Fruit fly (Drosophila melanogaster): ENCODE measurements around the gene CG3156.

The CG3156 gene

dm6 chrX:493445-494190, 5.9 kb downstream of the CG3156 start, which contains the start of gene CG17896 (continued):
- TF ChIP-seq CG3281 (GFP tag; optimal IDR thresholded peaks at IDR 0.05) (peak; percentile 98), CG30020 (tag; optimal IDR thresholded peaks at IDR 0.05) (peak; percentile 55), CG32532 (GFP tag; IDR thresholded peaks at IDR 0.05) (peak; percentile 100), sc (optimal IDR thresholded peaks at IDR 0.05) (no peak), sc (GFP tag; optimal IDR thresholded peaks at IDR 0.05) (peak; percentile 79), ab (GFP tag; optimal IDR thresholded peaks at IDR 0.05) (peak; percentile 96), Kr (GFP tag; optimal IDR thresholded peaks at IDR 0.05) (no peak), Ptx1 (GFP tag; IDR thresholded peaks at IDR 0.05) (peak; percentile 98), CG10209 (GFP tag; optimal IDR thresholded peaks at IDR 0.05) (peak; percentile 98), wek (GFP tag; optimal IDR thresholded peaks at IDR 0.05) (peak; percentile 84), Dip3 (GFP tag; optimal IDR thresholded peaks at IDR 0.05) (peak; percentile 99), knrl (GFP tag; IDR thresholded peaks at IDR 0.05; ENCODE audit: partially characterized antibody) (no peak), CG6854 (GFP tag; optimal IDR thresholded peaks at IDR 0.05) (peak; percentile 97), Ravus (GFP tag; IDR thresholded peaks at IDR 0.05) (peak; percentile 96), Xbp1 (GFP tag; optimal IDR thresholded peaks at IDR 0.05) (peak; percentile 98), ci (GFP tag; IDR thresholded peaks at IDR 0.05) (peak; percentile 97), CG2889 (GFP tag; IDR thresholded peaks at IDR 0.05) (peak; percentile 98), dimm (GFP tag; IDR thresholded peaks at IDR 0.05) (peak; percentile 93), tll (GFP tag; optimal IDR thresholded peaks at IDR 0.05) (no peak), CG2712 (tag; optimal IDR thresholded peaks at IDR 0.05) (peak; percentile 95), CG15479 (GFP tag; optimal IDR thresholded peaks at IDR 0.05) (no peak), Sox100B (GFP tag; optimal IDR thresholded peaks at IDR 0.05) (peak; percentile 92), CG4360 (GFP tag; IDR thresholded peaks at IDR 0.05) (peak; percentile 74), Usf (GFP tag; optimal IDR thresholded peaks at IDR 0.05) (peak; percentile 97), Dll (GFP tag; IDR thresholded peaks at IDR 0.05; ENCODE audit: partially characterized antibody) (no peak), CG17359 (tag; optimal IDR thresholded peaks at IDR 0.05) (peak; percentile 97), CHES-1-like (GFP tag; optimal IDR thresholded peaks at IDR 0.05) (peak; percentile 99), CG13894 (tag; optimal IDR thresholded peaks at IDR 0.05) (peak; percentile 97), CG31388 (GFP tag; optimal IDR thresholded peaks at IDR 0.05) (peak; percentile 96), ac (GFP tag; optimal IDR thresholded peaks at IDR 0.05) (peak; percentile 47), Scr (GFP tag; IDR thresholded peaks at IDR 0.05; ENCODE audit: partially characterized antibody) (no peak), Max (GFP tag; optimal IDR thresholded peaks at IDR 0.05) (peak; percentile 97), CG14014 (GFP tag; IDR thresholded peaks at IDR 0.05) (peak; percentile 99), NC2β (GFP tag; optimal IDR thresholded peaks at IDR 0.05) (peak; percentile 96), row (GFP tag; IDR thresholded peaks at IDR 0.05) (peak; percentile 99), NfI (GFP tag; optimal IDR thresholded peaks at IDR 0.05) (peak; percentile 97), Med (GFP tag) (peak; percentile 100), jing (GFP tag; optimal IDR thresholded peaks at IDR 0.05) (peak; percentile 95), CG4854 (GFP tag; optimal IDR thresholded peaks at IDR 0.05) (peak; percentile 97), nom (GFP tag; optimal IDR thresholded peaks at IDR 0.05) (peak; percentile 89), exex (tag; optimal IDR thresholded peaks at IDR 0.05) (peak; percentile 91), CG12236 (GFP tag; optimal IDR thresholded peaks at IDR 0.05) (peak; percentile 93), schlank (tag; optimal IDR thresholded peaks at IDR 0.05) (peak; percentile 99), Mad (GFP tag; optimal IDR thresholded peaks at IDR 0.05) (peak; percentile 97), NFAT (GFP tag; IDR thresholded peaks at IDR 0.05) (peak; percentile 99), sens (GFP tag) (peak; percentile 99), Fer3 (tag; optimal IDR thresholded peaks at IDR 0.05) (peak; percentile 99), CG15269 (tag; optimal IDR thresholded peaks at IDR 0.05) (peak; percentile 98), Spps (tag; optimal IDR thresholded peaks at IDR 0.05) (peak; percentile 74)

Measured in whole organism, embryonic.